Worm (Caenorhabditis elegans) whole organism, young adult: ENCODE measurements around the gene ceh-39.

Source experiments
- F22D6.2 ChIP-seq: sonication (generic microtip); optimal IDR thresholded peaks from 2 replicates; lab custom pipeline; 2016; ENCODE audit warnings: mild to moderate bottlenecking, missing genetic modification characterization, missing compliant biosample characterization
- F39B2.1 ChIP-seq: fragments of 200-800 bp; sonication (Bioruptor generic); IDR thresholded peaks from 2 replicates; pipeline ENCODE4 v1.3.6; 2022; ENCODE audit warnings: missing genetic modification reagents, missing genetic modification characterization, missing compliant biosample characterization
- Y53F4B.3 ChIP-seq: fragments of 200-800 bp; sonication (Bioruptor generic); IDR thresholded peaks from 2 replicates; pipeline ENCODE4 v1.3.6; 2022; ENCODE audit warnings: missing genetic modification reagents, missing genetic modification characterization, missing compliant biosample characterization
- Y56A3A.18 ChIP-seq: fragments of 200-800 bp; sonication (Bioruptor generic); IDR thresholded peaks from 2 replicates; pipeline ENCODE4 v1.3.6; 2022; ENCODE audit warnings: missing genetic modification reagents, missing genetic modification characterization, missing compliant biosample characterization
- Y79H2A.3 ChIP-seq: fragments of 200-800 bp; sonication (Bioruptor generic); conservative IDR thresholded peaks from 2 replicates; pipeline ENCODE4 v1.3.6; 2022; ENCODE audit warnings: missing genetic modification reagents, missing genetic modification characterization, missing compliant biosample characterization
- attf-3 ChIP-seq: fragments of 200-800 bp; sonication (Bioruptor generic); conservative IDR thresholded peaks from 2 replicates; pipeline ENCODE4 v1.3.6; 2022; ENCODE audit warnings: missing genetic modification reagents, missing genetic modification characterization, missing compliant biosample characterization
- attf-5 ChIP-seq: fragments of 200-800 bp; sonication (Bioruptor generic); optimal IDR thresholded peaks from 2 replicates; lab custom pipeline; 2018; ENCODE audit warnings: mild to moderate bottlenecking, missing genetic modification characterization, missing compliant biosample characterization
- bed-2 ChIP-seq: fragments of 200-800 bp; sonication (Bioruptor generic); IDR thresholded peaks from 2 replicates; pipeline ENCODE4 v1.3.6; 2022; ENCODE audit warnings: missing genetic modification reagents, missing genetic modification characterization, missing compliant biosample characterization
- cebp-1 ChIP-seq, 2 experiments: fragments of 200-800 bp in 1 of 2; sonication (Bioruptor generic) in 1 of 2; sonication (generic microtip) in 1 of 2; IDR thresholded peaks in 1 of 2; optimal IDR thresholded peaks in 1 of 2; 2 replicates each; pipeline versions ENCODE4 v1.3.6 to Lab custom; 2017 to 2022; ENCODE audit warnings: missing compliant biosample characterization in 2 of 2, missing genetic modification characterization in 2 of 2, mild to moderate bottlenecking in 1 of 2, missing genetic modification reagents in 1 of 2, moderate library complexity in 1 of 2
- ceh-27 ChIP-seq: fragments of 200-800 bp; sonication (Bioruptor generic); optimal IDR thresholded peaks from 2 replicates; lab custom pipeline; 2018; ENCODE audit warnings: mild to moderate bottlenecking, missing genetic modification characterization, moderate library complexity, missing compliant biosample characterization
- die-1 ChIP-seq: sonication (generic microtip); optimal IDR thresholded peaks from 2 replicates; lab custom pipeline; 2016; ENCODE audit warnings: missing genotype, mild to moderate bottlenecking, missing genetic modification characterization, missing compliant biosample characterization
- dox-1 ChIP-seq: fragments of 200-800 bp; sonication (Bioruptor generic); IDR thresholded peaks from 2 replicates; pipeline ENCODE4 v1.3.6; 2022; ENCODE audit warnings: missing genetic modification reagents, missing genetic modification characterization, missing compliant biosample characterization
- dpl-1 ChIP-seq: fragments of 150-350 bp; optimal IDR thresholded peaks from 2 replicates; lab custom pipeline; 2014; ENCODE audit warnings: missing biosample characterization, missing genetic modification reagents, missing genetic modification characterization
- efl-1 ChIP-seq: fragments of 150-350 bp; optimal IDR thresholded peaks from 2 replicates; lab custom pipeline; 2014; ENCODE audit warnings: missing biosample characterization, missing genetic modification reagents, missing genetic modification characterization
- egrh-3 ChIP-seq: fragments of 200-800 bp; sonication (Bioruptor generic); IDR thresholded peaks from 2 replicates; pipeline ENCODE4 v1.3.6; 2022; ENCODE audit warnings: missing genetic modification reagents, missing genetic modification characterization, missing compliant biosample characterization
- ets-4 ChIP-seq: fragments of 200-800 bp; sonication (Bioruptor generic); optimal IDR thresholded peaks from 2 replicates; lab custom pipeline; 2018; ENCODE audit warnings: mild to moderate bottlenecking, missing genetic modification characterization, missing compliant biosample characterization
- hlh-26 ChIP-seq: fragments of 200-800 bp; sonication (Bioruptor generic); conservative IDR thresholded peaks from 2 replicates; pipeline ENCODE4 v1.3.6; 2022; ENCODE audit warnings: missing genetic modification reagents, missing genetic modification characterization, missing compliant biosample characterization
- hmg-1.2 ChIP-seq: fragments of 200-800 bp; sonication (Bioruptor generic); IDR thresholded peaks from 2 replicates; pipeline ENCODE4 v1.3.6; 2022; ENCODE audit warnings: missing genetic modification reagents, missing genetic modification characterization, missing compliant biosample characterization
- hmg-20 ChIP-seq: fragments of 200-800 bp; sonication (Bioruptor generic); IDR thresholded peaks from 2 replicates; pipeline ENCODE4 v1.3.6; 2022; ENCODE audit warnings: missing genetic modification reagents, missing genetic modification characterization, missing compliant biosample characterization
- let-526 ChIP-seq: fragments of 200-800 bp; sonication (Bioruptor generic); IDR thresholded peaks from 2 replicates; pipeline ENCODE4 v1.3.6; 2022; ENCODE audit warnings: missing genetic modification reagents, missing genetic modification characterization, missing compliant biosample characterization
- let-607 ChIP-seq, 2 experiments: fragments of 200-800 bp in 1 of 2; sonication (Bioruptor generic) in 1 of 2; sonication (generic microtip) in 1 of 2; optimal IDR thresholded peaks; 2 replicates each; lab custom pipeline; 2016 to 2018; ENCODE audit warnings: mild to moderate bottlenecking in 2 of 2, missing compliant biosample characterization in 2 of 2, missing genetic modification characterization in 2 of 2, moderate library complexity in 2 of 2, missing genotype in 1 of 2
- lin-26 ChIP-seq: fragments of 200-800 bp; sonication (Bioruptor generic); IDR thresholded peaks from 2 replicates; pipeline ENCODE4 v1.3.6; 2022; ENCODE audit warnings: missing genetic modification reagents, missing genetic modification characterization, missing compliant biosample characterization
- lin-35 ChIP-seq, 3 experiments: fragments of 150-350 bp in 2 of 3; sonication (generic microtip) in 1 of 3; optimal IDR thresholded peaks; 2 replicates each; lab custom pipeline; 2014 to 2018; ENCODE audit warnings: missing biosample characterization in 3 of 3, missing genetic modification characterization in 3 of 3, missing genetic modification reagents in 3 of 3
- lin-54 ChIP-seq: fragments of 200-800 bp; sonication (Bioruptor generic); optimal IDR thresholded peaks from 2 replicates; lab custom pipeline; 2018; ENCODE audit warnings: mild to moderate bottlenecking, missing genetic modification characterization, missing compliant biosample characterization
- madf-3 ChIP-seq: fragments of 200-800 bp; sonication (Bioruptor generic); IDR thresholded peaks from 2 replicates; pipeline ENCODE4 v1.3.6; 2022; ENCODE audit warnings: missing genetic modification reagents, missing genetic modification characterization, missing compliant biosample characterization
- madf-6 ChIP-seq: fragments of 200-800 bp; sonication (Bioruptor generic); IDR thresholded peaks from 2 replicates; pipeline ENCODE4 v1.3.6; 2022; ENCODE audit warnings: missing genetic modification reagents, missing genetic modification characterization, missing compliant biosample characterization
- mcd-1 ChIP-seq: fragments of 200-800 bp; sonication (Bioruptor generic); IDR thresholded peaks from 2 replicates; pipeline ENCODE4 v1.3.6; 2022; ENCODE audit warnings: missing genetic modification reagents, missing genetic modification characterization, missing compliant biosample characterization
- nhr-120 ChIP-seq: fragments of 200-800 bp; sonication (Bioruptor generic); IDR thresholded peaks from 2 replicates; pipeline ENCODE4 v1.3.6; 2022; ENCODE audit warnings: missing genetic modification characterization, missing compliant biosample characterization
- nhr-179 ChIP-seq: sonication (generic microtip); optimal IDR thresholded peaks from 2 replicates; lab custom pipeline; 2016; ENCODE audit warnings: mild to moderate bottlenecking, missing genetic modification characterization, missing compliant biosample characterization
- nhr-90 ChIP-seq: sonication (generic microtip); optimal IDR thresholded peaks from 2 replicates; lab custom pipeline; 2016; ENCODE audit warnings: missing genotype, mild to moderate bottlenecking, missing genetic modification characterization, missing compliant biosample characterization
- pha-4 ChIP-seq: fragments of 150-350 bp; sonication (generic microtip); optimal IDR thresholded peaks from 2 replicates; lab custom pipeline; 2014; ENCODE audit warnings: missing biosample characterization, missing genetic modification reagents, missing genetic modification characterization
- sdz-38 ChIP-seq: sonication (generic microtip); optimal IDR thresholded peaks from 2 replicates; lab custom pipeline; 2016; ENCODE audit warnings: missing genotype, missing genetic modification characterization, missing compliant biosample characterization
- sea-2 ChIP-seq: fragments of 200-800 bp; sonication (Bioruptor generic); IDR thresholded peaks from 2 replicates; pipeline ENCODE4 v1.3.6; 2022; ENCODE audit warnings: missing genetic modification characterization, missing compliant biosample characterization
- snpc-3.4 ChIP-seq: sonication (generic microtip); optimal IDR thresholded peaks from 2 replicates; lab custom pipeline; 2017; ENCODE audit warnings: missing genetic modification characterization, mild to moderate bottlenecking, missing compliant biosample characterization, antibody characterized with exemption, moderate library complexity, missing genotype, missing genetic modification reagents
- sptf-2 ChIP-seq: fragments of 200-800 bp; sonication (Bioruptor generic); optimal IDR thresholded peaks from 2 replicates; lab custom pipeline; 2018; ENCODE audit warnings: mild to moderate bottlenecking, missing genetic modification characterization, missing compliant biosample characterization
- tbp1 ChIP-seq: fragments of 200-800 bp; sonication (Bioruptor generic); optimal IDR thresholded peaks from 2 replicates; lab custom pipeline; 2018; ENCODE audit warnings: mild to moderate bottlenecking, missing genetic modification characterization, missing compliant biosample characterization
- unc-130 ChIP-seq: sonication (generic microtip); optimal IDR thresholded peaks from 2 replicates; lab custom pipeline; 2016; ENCODE audit warnings: missing genetic modification reagents, missing genetic modification characterization, missing compliant biosample characterization
- zfh-2 ChIP-seq: fragments of 200-800 bp; sonication (Bioruptor generic); conservative IDR thresholded peaks from 2 replicates; pipeline ENCODE4 v1.3.6; 2022; ENCODE audit warnings: missing genetic modification reagents, missing genetic modification characterization, missing compliant biosample characterization
- ztf-18 ChIP-seq: sonication (generic microtip); optimal IDR thresholded peaks from 2 replicates; lab custom pipeline; 2016; ENCODE audit warnings: missing genotype, mild to moderate bottlenecking, missing genetic modification characterization, missing compliant biosample characterization

Gene ceh-39

DNA sequence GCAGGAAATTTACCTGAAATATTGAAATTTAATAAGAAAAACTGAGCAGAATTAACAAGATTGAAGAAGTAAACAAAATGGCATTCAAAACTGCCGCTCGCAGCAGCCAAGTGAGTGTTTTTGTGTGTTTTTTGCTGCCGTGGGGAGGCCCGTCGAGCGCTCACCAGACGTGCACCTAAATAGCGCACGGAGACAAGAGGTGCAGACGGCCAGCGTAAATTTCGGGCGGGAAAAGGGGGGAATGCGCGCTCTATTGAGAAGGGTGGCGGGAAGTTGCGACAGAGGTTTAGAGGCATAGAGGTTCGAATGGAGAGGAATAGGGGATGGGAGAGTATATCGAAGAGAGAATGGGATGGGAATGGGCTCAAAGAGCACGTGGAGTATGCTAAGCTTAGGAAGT, at the start of gene ceh-39:
TSS of gene ceh-39 (minus strand) at position 13 of the 400 bp plus-strand sequence.
- TF ChIP-seq lin-26 (GFP tag; lab: Robert Waterston, UW), result peak; percentile 61; the same call in 1 of the 2 replicates
- TF ChIP-seq let-607 (tag; optimal IDR thresholded peaks at IDR 0.05; lab: Kevin White, UChicago), result no peak
- TF ChIP-seq F39B2.1 (GFP tag; lab: Robert Waterston, UW), result no peak
- TF ChIP-seq mcd-1 (GFP tag; lab: Robert Waterston, UW), result peak; percentile 88
- TF ChIP-seq bed-2 (GFP tag; lab: Robert Waterston, UW), result no peak
- peak; percentile 37 for TF ChIP-seq attf-5 (GFP tag; lab: Kevin White, UChicago)
- TF ChIP-seq attf-3 (GFP tag; lab: Robert Waterston, UW), result 0 out of 2 replicates have a peak, but pooled peaks have one; percentile 14
- TF ChIP-seq sea-2, result no peak
- TF ChIP-seq tbp1, result no peak
- 0 out of 2 replicates have a peak, but pooled peaks have one; percentile 17 for TF ChIP-seq hmg-20
- 0 out of 2 replicates have a peak, but pooled peaks have one; percentile 63 for TF ChIP-seq madf-3 (GFP tag; lab: Robert Waterston, UW)
- TF ChIP-seq ztf-18, result peak; percentile 14
- no peak for TF ChIP-seq Y79H2A.3 (GFP tag; lab: Robert Waterston, UW)
- no peak for TF ChIP-seq unc-130 (GFP tag; lab: Kevin White, UChicago)
- no peak for TF ChIP-seq nhr-179 (tag; lab: Kevin White, UChicago)
- peak; percentile 76; the same call in 1 of the 2 replicates for TF ChIP-seq egrh-3
- peak in 1 of 3 experiments; percentile 57 for TF ChIP-seq lin-35 (GFP tag; optimal IDR thresholded peaks at IDR 0.05; lab: Kevin White, UChicago)
- peak; percentile 23 for TF ChIP-seq lin-54 (GFP tag; lab: Kevin White, UChicago)
- no peak for TF ChIP-seq pha-4 (tag; lab: Kevin White, UChicago)
- TF ChIP-seq sdz-38 (tag; lab: Kevin White, UChicago), result no peak
- TF ChIP-seq hmg-1.2 (GFP tag; lab: Robert Waterston, UW), result peak; percentile 87
- no peak for TF ChIP-seq die-1
- TF ChIP-seq cebp-1 (GFP tag; IDR thresholded peaks at IDR 0.05; lab: Robert Waterston, UW), result no peak
- peak; percentile 49 for TF ChIP-seq cebp-1 (tag; optimal IDR thresholded peaks at IDR 0.05; lab: Kevin White, UChicago)
- 0 out of 2 replicates have a peak, but pooled peaks have one; percentile 7 for TF ChIP-seq let-526
- TF ChIP-seq ceh-27, result peak; percentile 26
- TF ChIP-seq ets-4 (GFP tag; lab: Kevin White, UChicago), result no peak
- TF ChIP-seq Y53F4B.3 (GFP tag; lab: Robert Waterston, UW), result no peak
- TF ChIP-seq Y56A3A.18, result no peak
- TF ChIP-seq zfh-2 (GFP tag; lab: Robert Waterston, UW), result peak; percentile 95
- peak; percentile 41 for TF ChIP-seq dpl-1 (GFP tag; lab: Kevin White, UChicago)
- TF ChIP-seq dox-1 (GFP tag; lab: Robert Waterston, UW), result peak; percentile 67; the same call in 1 of the 2 replicates
- TF ChIP-seq madf-6, result peak; percentile 59
- TF ChIP-seq sptf-2 (GFP tag; lab: Kevin White, UChicago), result no peak
- TF ChIP-seq efl-1, result peak; percentile 50
- TF ChIP-seq, all 124 proteins: peak for 19

DNA sequence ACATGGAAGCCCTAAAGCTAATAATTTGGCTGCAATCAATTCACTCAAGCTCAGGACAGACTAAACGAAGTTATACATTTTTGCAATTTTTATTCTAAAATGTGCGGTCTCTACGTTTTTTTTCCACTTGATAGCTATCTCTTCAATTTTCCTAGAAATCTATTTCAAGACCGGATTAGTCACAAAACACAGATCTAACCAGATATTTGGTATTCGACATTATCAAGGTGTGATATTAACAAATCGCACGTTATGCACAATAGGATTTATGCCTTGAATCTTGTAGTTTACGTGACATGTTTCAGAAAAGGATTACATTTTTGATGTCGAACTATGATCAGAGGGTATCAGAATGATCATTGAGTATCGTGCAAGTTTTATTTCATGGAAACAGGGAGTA, 45.5 kb upstream of the ceh-39 start:
- TF ChIP-seq snpc-3.4 (tag; lab: Kevin White, UChicago) (no peak), nhr-90 (tag; lab: Kevin White, UChicago) (no peak), sea-2 (no peak), hlh-26 (GFP tag; lab: Robert Waterston, UW) (no peak), mcd-1 (GFP tag; lab: Robert Waterston, UW) (no peak), nhr-120 (no peak), dox-1 (GFP tag; lab: Robert Waterston, UW) (no peak), F22D6.2 (no peak), attf-3 (GFP tag; lab: Robert Waterston, UW) (no peak)
